Worm (Caenorhabditis elegans) whole organism, young adult: Measurements from ENCODE around the gene C34F6.7.

Experiments
- B0019.2 ChIP-seq: fragments of 200-800 bp; sonication (Bioruptor generic); conservative IDR thresholded peaks from 2 replicates; pipeline ENCODE4 v1.3.6; 2022; ENCODE audit warnings: missing genetic modification reagents, missing genetic modification characterization, missing compliant biosample characterization
- F37B4.10 ChIP-seq: fragments of 200-800 bp; sonication (Bioruptor generic); IDR thresholded peaks from 2 replicates; pipeline ENCODE4 v1.3.6; 2022; ENCODE audit warnings: missing genetic modification characterization, missing compliant biosample characterization
- F57C9.4 ChIP-seq: sonication (generic microtip); optimal IDR thresholded peaks from 2 replicates; lab custom pipeline; 2017; ENCODE audit warnings: mild to moderate bottlenecking, missing genetic modification characterization, missing compliant biosample characterization
- ceh-79 ChIP-seq: sonication (generic microtip); optimal IDR thresholded peaks from 2 replicates; lab custom pipeline; 2017; ENCODE audit warnings: mild to moderate bottlenecking, missing genetic modification characterization, missing compliant biosample characterization
- dox-1 ChIP-seq: fragments of 200-800 bp; sonication (Bioruptor generic); IDR thresholded peaks from 2 replicates; pipeline ENCODE4 v1.3.6; 2022; ENCODE audit warnings: missing genetic modification reagents, missing genetic modification characterization, missing compliant biosample characterization
- efl-1 ChIP-seq: fragments of 150-350 bp; optimal IDR thresholded peaks from 2 replicates; lab custom pipeline; 2014; ENCODE audit warnings: missing biosample characterization, missing genetic modification reagents, missing genetic modification characterization
- mes-4 ChIP-seq: sonication (generic microtip); optimal IDR thresholded peaks from 2 replicates; lab custom pipeline; 2016; ENCODE audit warnings: missing genotype, missing genetic modification characterization, missing compliant biosample characterization
- nfya-2 ChIP-seq: fragments of 200-800 bp; sonication (Bioruptor generic); IDR thresholded peaks from 2 replicates; pipeline ENCODE4 v1.3.6; 2022; ENCODE audit warnings: missing genetic modification reagents, missing genetic modification characterization, missing compliant biosample characterization
- nhr-80 ChIP-seq: sonication (generic microtip); optimal IDR thresholded peaks from 2 replicates; lab custom pipeline; 2016; ENCODE audit warnings: missing genetic modification characterization, missing compliant biosample characterization
- pha-4 ChIP-seq: fragments of 150-350 bp; sonication (generic microtip); optimal IDR thresholded peaks from 2 replicates; lab custom pipeline; 2014; ENCODE audit warnings: missing biosample characterization, missing genetic modification reagents, missing genetic modification characterization
- unc-130 ChIP-seq: sonication (generic microtip); optimal IDR thresholded peaks from 2 replicates; lab custom pipeline; 2016; ENCODE audit warnings: missing genetic modification reagents, missing genetic modification characterization, missing compliant biosample characterization
- unc-62 ChIP-seq: fragments of 150-350 bp; optimal IDR thresholded peaks from 2 replicates; lab custom pipeline; 2014; ENCODE audit warnings: missing biosample characterization, missing genetic modification reagents, missing genetic modification characterization
- ztf-28 ChIP-seq: fragments of 200-800 bp; sonication (Bioruptor generic); IDR thresholded peaks from 2 replicates; pipeline ENCODE4 v1.3.6; 2022; ENCODE audit warnings: missing genetic modification reagents, missing genetic modification characterization, missing compliant biosample characterization

DNA sequence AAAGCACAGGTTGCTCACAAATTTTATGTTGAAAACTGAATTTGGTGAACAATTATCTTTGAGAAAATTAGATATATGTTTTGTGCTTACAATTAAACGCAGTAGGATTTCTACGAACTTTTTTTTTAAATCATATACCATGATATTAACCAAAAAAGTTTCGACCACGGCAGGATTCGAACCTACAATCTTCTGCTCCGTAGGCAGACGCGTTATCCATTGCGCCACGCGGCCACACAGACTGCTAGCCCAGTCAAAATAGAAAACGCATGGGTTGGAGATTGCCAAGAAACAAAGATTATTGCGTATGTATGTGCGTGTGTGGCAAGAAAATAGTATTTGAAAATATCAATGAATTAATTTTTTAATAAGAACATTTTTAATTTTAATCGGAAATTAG lies 37.2 kb upstream of the C34F6.7 start:
- TF ChIP-seq mes-4 (tag; lab: Kevin White, UChicago) (peak; percentile 77), nfya-2 (GFP tag; lab: Robert Waterston, UW) (no peak), efl-1 (no peak), unc-130 (GFP tag; lab: Kevin White, UChicago) (peak; percentile 42), F57C9.4 (tag; lab: Kevin White, UChicago) (no peak), F37B4.10 (no peak), nhr-80 (tag; lab: Kevin White, UChicago) (no peak), unc-62 (no peak), ceh-79 (tag; lab: Kevin White, UChicago) (no peak), pha-4 (no peak), B0019.2 (GFP tag; lab: Robert Waterston, UW) (no peak), dox-1 (GFP tag; lab: Robert Waterston, UW) (no peak), ztf-28 (GFP tag; lab: Robert Waterston, UW) (0 out of 2 replicates have a peak, but pooled peaks have one; percentile 50)
